Worm (Caenorhabditis elegans) whole organism, young adult: ENCODE measurements around the gene trpa-1.

ENCODE experiments used
- B0336.3 ChIP-seq: fragments of 200-800 bp; sonication (Bioruptor generic); IDR thresholded peaks from 2 replicates; pipeline ENCODE4 v1.3.6; 2022; ENCODE audit warnings: missing genetic modification characterization, missing compliant biosample characterization
- C17E4.6 ChIP-seq: fragments of 200-800 bp; sonication (Bioruptor generic); IDR thresholded peaks from 2 replicates; pipeline ENCODE4 v1.3.6; 2022; ENCODE audit warnings: missing genetic modification reagents, missing genetic modification characterization, missing compliant biosample characterization
- F33H1.4 ChIP-seq: fragments of 200-800 bp; sonication (Bioruptor generic); IDR thresholded peaks from 2 replicates; pipeline ENCODE4 v1.3.6; 2022; ENCODE audit warnings: missing genetic modification reagents, missing genetic modification characterization, missing compliant biosample characterization
- F52B5.7 ChIP-seq: sonication (generic microtip); optimal IDR thresholded peaks from 2 replicates; lab custom pipeline; 2016; ENCODE audit warnings: mild to moderate bottlenecking, missing genetic modification characterization, missing compliant biosample characterization
- Y53G8AR.9 ChIP-seq: fragments of 200-800 bp; sonication (Bioruptor generic); conservative IDR thresholded peaks from 2 replicates; pipeline ENCODE4 v1.3.6; 2022; ENCODE audit warnings: missing genetic modification reagents, missing genetic modification characterization, missing compliant biosample characterization
- Y56A3A.18 ChIP-seq: fragments of 200-800 bp; sonication (Bioruptor generic); IDR thresholded peaks from 2 replicates; pipeline ENCODE4 v1.3.6; 2022; ENCODE audit warnings: missing genetic modification reagents, missing genetic modification characterization, missing compliant biosample characterization
- ZK185.1 ChIP-seq: sonication (generic microtip); optimal IDR thresholded peaks from 2 replicates; lab custom pipeline; 2016; ENCODE audit warnings: mild to moderate bottlenecking, missing genetic modification characterization, missing compliant biosample characterization; ENCODE audit not compliant: poor library complexity, severe bottlenecking
- atf-7 ChIP-seq: sonication (generic microtip); optimal IDR thresholded peaks from 2 replicates; lab custom pipeline; 2017; ENCODE audit warnings: mild to moderate bottlenecking, missing genetic modification characterization, missing compliant biosample characterization
- cebp-1 ChIP-seq, 2 experiments: fragments of 200-800 bp in 1 of 2; sonication (Bioruptor generic) in 1 of 2; sonication (generic microtip) in 1 of 2; IDR thresholded peaks in 1 of 2; optimal IDR thresholded peaks in 1 of 2; 2 replicates each; pipeline versions ENCODE4 v1.3.6 to Lab custom; 2017 to 2022; ENCODE audit warnings: missing compliant biosample characterization in 2 of 2, missing genetic modification characterization in 2 of 2, mild to moderate bottlenecking in 1 of 2, missing genetic modification reagents in 1 of 2, moderate library complexity in 1 of 2
- cebp-2 ChIP-seq: fragments of 200-800 bp; sonication (Bioruptor generic); IDR thresholded peaks from 2 replicates; pipeline ENCODE4 v1.3.6; 2022; ENCODE audit warnings: missing genetic modification characterization, missing compliant biosample characterization
- ceh-100 ChIP-seq: fragments of 200-800 bp; sonication (Bioruptor generic); IDR thresholded peaks from 2 replicates; pipeline ENCODE4 v1.3.6; 2022; ENCODE audit warnings: missing genetic modification reagents, missing genetic modification characterization, missing compliant biosample characterization
- ceh-27 ChIP-seq: fragments of 200-800 bp; sonication (Bioruptor generic); optimal IDR thresholded peaks from 2 replicates; lab custom pipeline; 2018; ENCODE audit warnings: mild to moderate bottlenecking, missing genetic modification characterization, moderate library complexity, missing compliant biosample characterization
- ceh-58 ChIP-seq: fragments of 200-800 bp; sonication (Bioruptor generic); IDR thresholded peaks from 2 replicates; pipeline ENCODE4 v1.3.6; 2022; ENCODE audit warnings: missing genetic modification characterization, missing compliant biosample characterization
- dox-1 ChIP-seq: fragments of 200-800 bp; sonication (Bioruptor generic); IDR thresholded peaks from 2 replicates; pipeline ENCODE4 v1.3.6; 2022; ENCODE audit warnings: missing genetic modification reagents, missing genetic modification characterization, missing compliant biosample characterization
- egl-18 ChIP-seq: fragments of 200-800 bp; sonication (Bioruptor generic); IDR thresholded peaks from 2 replicates; pipeline ENCODE4 v1.3.6; 2022; ENCODE audit warnings: missing genetic modification reagents, missing genetic modification characterization, missing compliant biosample characterization
- egl-44 ChIP-seq: fragments of 200-800 bp; sonication (Bioruptor generic); IDR thresholded peaks from 2 replicates; pipeline ENCODE4 v1.3.6; 2022; ENCODE audit warnings: missing genetic modification reagents, missing genetic modification characterization, missing compliant biosample characterization
- ekl-4 ChIP-seq: fragments of 200-800 bp; sonication (Bioruptor generic); IDR thresholded peaks from 2 replicates; pipeline ENCODE4 v1.3.6; 2022; ENCODE audit warnings: missing genetic modification reagents, missing genetic modification characterization, missing compliant biosample characterization
- gei-17 ChIP-seq: fragments of 200-800 bp; sonication (Bioruptor generic); optimal IDR thresholded peaks from 2 replicates; lab custom pipeline; 2018; ENCODE audit warnings: mild to moderate bottlenecking, missing genetic modification characterization, missing compliant biosample characterization
- him-1 ChIP-seq: sonication (generic microtip); optimal IDR thresholded peaks from 2 replicates; lab custom pipeline; 2016; ENCODE audit warnings: missing genotype, missing genetic modification reagents, missing genetic modification characterization, missing compliant biosample characterization
- hmg-1.2 ChIP-seq: fragments of 200-800 bp; sonication (Bioruptor generic); IDR thresholded peaks from 2 replicates; pipeline ENCODE4 v1.3.6; 2022; ENCODE audit warnings: missing genetic modification reagents, missing genetic modification characterization, missing compliant biosample characterization
- hsf-1 ChIP-seq: fragments of 200-800 bp; sonication (Bioruptor generic); IDR thresholded peaks from 2 replicates; pipeline ENCODE4 v1.3.6; 2022; ENCODE audit warnings: missing genetic modification reagents, missing genetic modification characterization, missing compliant biosample characterization
- lag-1 ChIP-seq: fragments of 200-800 bp; sonication (Bioruptor generic); IDR thresholded peaks from 2 replicates; pipeline ENCODE4 v1.3.6; 2022; ENCODE audit warnings: missing genetic modification reagents, missing genetic modification characterization, missing compliant biosample characterization
- let-526 ChIP-seq: fragments of 200-800 bp; sonication (Bioruptor generic); IDR thresholded peaks from 2 replicates; pipeline ENCODE4 v1.3.6; 2022; ENCODE audit warnings: missing genetic modification reagents, missing genetic modification characterization, missing compliant biosample characterization
- lin-40 ChIP-seq: sonication (generic microtip); optimal IDR thresholded peaks from 2 replicates; lab custom pipeline; 2016; ENCODE audit warnings: missing genetic modification characterization, mild to moderate bottlenecking, missing compliant biosample characterization, missing genotype, missing genetic modification reagents
- lsl-1 ChIP-seq: fragments of 200-800 bp; sonication (Bioruptor generic); optimal IDR thresholded peaks from 2 replicates; lab custom pipeline; 2018; ENCODE audit warnings: mild to moderate bottlenecking, missing genetic modification characterization, moderate library complexity, missing compliant biosample characterization
- madf-3 ChIP-seq: fragments of 200-800 bp; sonication (Bioruptor generic); IDR thresholded peaks from 2 replicates; pipeline ENCODE4 v1.3.6; 2022; ENCODE audit warnings: missing genetic modification reagents, missing genetic modification characterization, missing compliant biosample characterization
- madf-6 ChIP-seq: fragments of 200-800 bp; sonication (Bioruptor generic); IDR thresholded peaks from 2 replicates; pipeline ENCODE4 v1.3.6; 2022; ENCODE audit warnings: missing genetic modification reagents, missing genetic modification characterization, missing compliant biosample characterization
- mcd-1 ChIP-seq: fragments of 200-800 bp; sonication (Bioruptor generic); IDR thresholded peaks from 2 replicates; pipeline ENCODE4 v1.3.6; 2022; ENCODE audit warnings: missing genetic modification reagents, missing genetic modification characterization, missing compliant biosample characterization
- mel-28 ChIP-seq: sonication (generic microtip); optimal IDR thresholded peaks from 2 replicates; lab custom pipeline; 2016; ENCODE audit warnings: borderline replicate concordance, mild to moderate bottlenecking, missing genetic modification characterization, missing compliant biosample characterization
- nfya-1 ChIP-seq: sonication (generic microtip); optimal IDR thresholded peaks from 2 replicates; lab custom pipeline; 2017; ENCODE audit warnings: antibody characterized with exemption, missing compliant biosample characterization, missing genetic modification characterization, borderline replicate concordance; ENCODE audit not compliant: insufficient read depth
- nhr-27 ChIP-seq: fragments of 200-800 bp; sonication (Bioruptor generic); optimal IDR thresholded peaks from 2 replicates; lab custom pipeline; 2018; ENCODE audit warnings: mild to moderate bottlenecking, missing genetic modification characterization, moderate library complexity, missing compliant biosample characterization
- nhr-80 ChIP-seq: sonication (generic microtip); optimal IDR thresholded peaks from 2 replicates; lab custom pipeline; 2016; ENCODE audit warnings: missing genetic modification characterization, missing compliant biosample characterization
- pbrm-1 ChIP-seq: fragments of 200-800 bp; sonication (Bioruptor generic); IDR thresholded peaks from 2 replicates; pipeline ENCODE4 v1.3.6; 2022; ENCODE audit warnings: missing genetic modification reagents, missing genetic modification characterization, missing compliant biosample characterization
- repo-1 ChIP-seq: sonication (generic microtip); optimal IDR thresholded peaks from 2 replicates; lab custom pipeline; 2017; ENCODE audit warnings: mild to moderate bottlenecking, missing genetic modification characterization, missing compliant biosample characterization
- rpc-1 ChIP-seq, 2 experiments: fragments of 150-350 bp in 1 of 2; sonication (generic microtip) in 1 of 2; optimal IDR thresholded peaks; 2 replicates each; lab custom pipeline; 2014 to 2018; ENCODE audit warnings: missing biosample characterization in 1 of 2, missing genetic modification characterization in 1 of 2, missing genetic modification reagents in 1 of 2, missing genotype in 1 of 2
- snpc-1.3 ChIP-seq: sonication (generic microtip); optimal IDR thresholded peaks from 2 replicates; lab custom pipeline; 2017; ENCODE audit warnings: missing genetic modification characterization, mild to moderate bottlenecking, missing compliant biosample characterization, antibody characterized with exemption, moderate library complexity, missing genotype, missing genetic modification reagents; ENCODE audit not compliant: insufficient read depth
- snpc-3.4 ChIP-seq: sonication (generic microtip); optimal IDR thresholded peaks from 2 replicates; lab custom pipeline; 2017; ENCODE audit warnings: missing genetic modification characterization, mild to moderate bottlenecking, missing compliant biosample characterization, antibody characterized with exemption, moderate library complexity, missing genotype, missing genetic modification reagents
- snpc-4 ChIP-seq, 5 experiments: fragments of 150-350 bp in 1 of 5; sonication (generic microtip) in 4 of 5; optimal IDR thresholded peaks; 2 replicates each; lab custom pipeline; 2014 to 2018; ENCODE audit warnings: missing genetic modification characterization in 5 of 5, missing biosample characterization in 3 of 5, antibody characterized with exemption in 2 of 5, mild to moderate bottlenecking in 2 of 5, missing compliant biosample characterization in 2 of 5, missing genotype in 2 of 5, moderate library complexity in 2 of 5, missing genetic modification reagents in 1 of 5
- sptf-2 ChIP-seq: fragments of 200-800 bp; sonication (Bioruptor generic); optimal IDR thresholded peaks from 2 replicates; lab custom pipeline; 2018; ENCODE audit warnings: mild to moderate bottlenecking, missing genetic modification characterization, missing compliant biosample characterization
- unc-130 ChIP-seq: sonication (generic microtip); optimal IDR thresholded peaks from 2 replicates; lab custom pipeline; 2016; ENCODE audit warnings: missing genetic modification reagents, missing genetic modification characterization, missing compliant biosample characterization
- ztf-26 ChIP-seq: sonication (generic microtip); optimal IDR thresholded peaks from 2 replicates; lab custom pipeline; 2017; ENCODE audit warnings: missing genetic modification characterization, missing compliant biosample characterization

The trpa-1 gene

DNA sequence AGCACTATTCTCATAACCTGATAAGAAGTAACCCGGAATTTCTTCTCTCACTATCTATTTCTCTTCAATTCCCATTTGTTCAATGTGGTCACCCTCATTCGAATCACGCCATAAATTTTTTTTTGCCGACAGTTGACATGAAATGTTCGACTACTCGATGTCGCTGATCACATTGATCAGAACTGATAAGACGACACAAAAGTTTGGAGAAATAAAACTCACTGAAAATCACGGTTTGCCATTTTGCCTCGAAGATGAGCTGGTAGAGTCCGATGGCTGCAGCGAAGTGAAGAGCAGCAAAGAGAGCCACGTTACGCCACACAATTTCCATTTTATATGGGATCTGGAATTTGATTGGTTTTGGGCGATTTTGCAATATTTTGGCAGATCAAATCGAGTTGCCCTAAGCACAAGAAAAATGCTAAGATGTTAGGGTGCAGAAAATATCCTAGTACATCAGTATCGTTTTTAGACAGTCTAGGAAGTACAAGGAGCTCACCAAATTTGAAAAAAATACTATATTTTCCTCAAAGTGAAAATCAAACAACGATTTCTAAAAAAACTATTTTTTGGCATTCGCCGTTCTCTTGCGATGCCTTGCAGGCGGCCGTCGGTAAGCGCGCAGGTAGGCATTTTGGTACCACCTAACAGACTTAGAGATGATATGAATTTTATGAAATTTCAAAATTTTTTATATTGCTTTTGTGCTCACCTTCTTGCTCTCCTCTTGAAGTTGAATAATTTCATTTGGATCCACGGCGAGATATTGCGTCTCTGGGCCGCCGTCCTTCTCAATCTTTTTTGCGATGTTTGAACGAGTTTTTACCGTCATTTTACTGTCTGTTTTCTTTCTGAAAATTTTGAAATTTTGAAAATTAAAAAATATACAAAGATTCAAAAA is 50.8 kb downstream of the trpa-1 start, which contains the start of gene fat-6:
TSS of gene fat-6 (minus strand) at position 851 of the 901 bp plus-strand sequence.
- TF ChIP-seq B0336.3 (GFP tag; lab: Robert Waterston, UW) (peak; percentile 33; the same call in 1 of the 2 replicates), ekl-4 (GFP tag; lab: Robert Waterston, UW) (0 out of 2 replicates have a peak, but pooled peaks have one; percentile 30), pbrm-1 (GFP tag; lab: Robert Waterston, UW) (peak; percentile 44; the same call in 1 of the 2 replicates), mcd-1 (GFP tag; lab: Robert Waterston, UW) (peak; percentile 11; the same call in 1 of the 2 replicates), ZK185.1 (no peak), madf-3 (GFP tag; lab: Robert Waterston, UW) (0 out of 2 replicates have a peak, but pooled peaks have one; percentile 65), Y53G8AR.9 (GFP tag; lab: Robert Waterston, UW) (peak; percentile 58; the same call in 1 of the 2 replicates), sptf-2 (GFP tag; lab: Kevin White, UChicago) (no peak), cebp-2 (GFP tag; lab: Robert Waterston, UW) (no peak), repo-1 (peak; percentile 75), F33H1.4 (peak; percentile 8; the same call in 1 of the 2 replicates), lag-1 (GFP tag; lab: Robert Waterston, UW) (no peak), atf-7 (tag; lab: Kevin White, UChicago) (peak; percentile 8), cebp-1 (GFP tag; IDR thresholded peaks at IDR 0.05; lab: Robert Waterston, UW) (no peak), cebp-1 (tag; optimal IDR thresholded peaks at IDR 0.05; lab: Kevin White, UChicago) (peak; percentile 20), madf-6 (GFP tag; lab: Robert Waterston, UW) (0 out of 2 replicates have a peak, but pooled peaks have one; percentile 11), snpc-1.3 (tag; lab: Kevin White, UChicago) (no peak), nhr-80 (tag; lab: Kevin White, UChicago) (peak; percentile 43), dox-1 (GFP tag; lab: Robert Waterston, UW) (0 out of 2 replicates have a peak, but pooled peaks have one; percentile 14)

DNA sequence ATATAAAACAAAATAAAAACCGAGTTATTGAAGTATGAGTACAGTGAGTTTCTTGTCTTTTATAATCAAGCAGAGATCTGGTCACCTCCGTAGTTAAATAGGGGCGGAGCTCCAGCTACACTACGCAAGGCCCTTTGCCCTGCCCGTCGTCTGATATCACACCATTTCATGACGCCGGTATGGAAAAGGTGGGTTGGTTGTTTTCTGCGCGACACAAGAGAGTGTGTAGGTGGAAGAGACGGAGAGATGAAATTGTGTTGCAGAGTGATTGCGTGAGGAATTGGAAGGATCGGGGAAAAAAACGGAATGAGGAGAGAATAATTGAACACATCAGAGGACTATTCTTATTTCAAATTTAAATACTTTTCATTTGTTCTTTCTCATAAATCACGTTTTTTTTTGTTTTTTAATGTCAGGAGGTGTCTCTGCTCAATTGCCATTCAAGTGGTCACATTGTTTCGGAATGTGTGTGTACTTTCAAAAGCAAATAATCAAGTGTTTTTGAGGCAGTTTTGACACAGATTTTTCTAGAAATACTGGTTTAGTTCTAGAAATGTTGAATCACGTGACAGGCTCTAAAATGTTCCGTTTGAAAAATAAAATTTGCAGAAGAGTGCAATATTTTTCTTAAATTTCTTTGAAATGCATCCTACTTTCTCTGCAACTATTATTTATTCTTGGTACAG is 51.6 kb downstream of the trpa-1 start, which contains the start of gene ZK822.9:
TSS of gene ZK822.9 (plus strand) at position 180 of the 686 bp plus-strand sequence.
- TF ChIP-seq rpc-1 (optimal IDR thresholded peaks at IDR 0.05; lab: Kevin White, UChicago) (no peak), rpc-1 (tag; optimal IDR thresholded peaks at IDR 0.05; lab: Kevin White, UChicago) (no peak), nhr-27 (tag; lab: Kevin White, UChicago) (no peak), let-526 (GFP tag; lab: Robert Waterston, UW) (no peak), Y56A3A.18 (GFP tag; lab: Robert Waterston, UW) (no peak), hsf-1 (peak; percentile 79), ceh-27 (peak; percentile 35), snpc-3.4 (tag; lab: Kevin White, UChicago) (peak; percentile 16), gei-17 (GFP tag; lab: Kevin White, UChicago) (no peak), lsl-1 (GFP tag; lab: Kevin White, UChicago) (no peak), unc-130 (GFP tag; lab: Kevin White, UChicago) (no peak), egl-44 (GFP tag; lab: Robert Waterston, UW) (0 out of 2 replicates have a peak, but pooled peaks have one; percentile 8), egl-18 (GFP tag; lab: Robert Waterston, UW) (no peak), Y53G8AR.9 (GFP tag; lab: Robert Waterston, UW) (0 out of 2 replicates have a peak, but pooled peaks have one; percentile 17), F52B5.7 (tag; lab: Kevin White, UChicago) (no peak), lin-40 (tag; lab: Kevin White, UChicago) (no peak), hmg-1.2 (GFP tag; lab: Robert Waterston, UW) (peak; percentile 63), C17E4.6 (no peak), him-1 (tag; lab: Kevin White, UChicago) (no peak), nfya-1 (tag; lab: Kevin White, UChicago) (no peak), mel-28 (no peak), ceh-100 (no peak), ceh-58 (GFP tag; lab: Robert Waterston, UW) (no peak), snpc-4 (GFP tag; optimal IDR thresholded peaks at IDR 0.05; lab: Kevin White, UChicago) (no peak), snpc-4 (tag; optimal IDR thresholded peaks at IDR 0.05; lab: Kevin White, UChicago) (peak in 1 of 4 experiments; percentile 6), nhr-80 (tag; lab: Kevin White, UChicago) (peak; percentile 65), ztf-26 (tag; lab: Kevin White, UChicago) (no peak), ZK185.1 (no peak)
